Worm (Caenorhabditis elegans) whole organism, young adult: Measurements from ENCODE around the gene ZK1240.1.

ENCODE experiments used
- B0261.1 ChIP-seq: sonication (generic microtip); optimal IDR thresholded peaks from 2 replicates; lab custom pipeline; 2016; ENCODE audit warnings: mild to moderate bottlenecking, missing genetic modification characterization, moderate library complexity, missing compliant biosample characterization
- B0336.3 ChIP-seq: fragments of 200-800 bp; sonication (Bioruptor generic); IDR thresholded peaks from 2 replicates; pipeline ENCODE4 v1.3.6; 2022; ENCODE audit warnings: missing genetic modification characterization, missing compliant biosample characterization
- D2030.7 ChIP-seq: fragments of 200-800 bp; sonication (Bioruptor generic); IDR thresholded peaks from 2 replicates; pipeline ENCODE4 v1.3.6; 2022; ENCODE audit warnings: missing genetic modification reagents, missing genetic modification characterization, missing compliant biosample characterization
- F49E8.2 ChIP-seq: sonication (generic microtip); optimal IDR thresholded peaks from 3 replicates; lab custom pipeline; 2017; ENCODE audit warnings: missing genetic modification characterization, mild to moderate bottlenecking, missing compliant biosample characterization, antibody characterized with exemption, moderate library complexity; ENCODE audit not compliant: insufficient read depth
- F55B11.4 ChIP-seq: sonication (generic microtip); optimal IDR thresholded peaks from 2 replicates; lab custom pipeline; 2016; ENCODE audit warnings: missing compliant biosample characterization, missing genetic modification characterization, borderline replicate concordance; ENCODE audit not compliant: insufficient read depth
- T26A5.8 ChIP-seq: sonication (generic microtip); optimal IDR thresholded peaks from 2 replicates; lab custom pipeline; 2016; ENCODE audit warnings: missing genetic modification characterization, missing compliant biosample characterization
- Y53G8AR.9 ChIP-seq: fragments of 200-800 bp; sonication (Bioruptor generic); conservative IDR thresholded peaks from 2 replicates; pipeline ENCODE4 v1.3.6; 2022; ENCODE audit warnings: missing genetic modification reagents, missing genetic modification characterization, missing compliant biosample characterization
- Y56A3A.18 ChIP-seq: fragments of 200-800 bp; sonication (Bioruptor generic); IDR thresholded peaks from 2 replicates; pipeline ENCODE4 v1.3.6; 2022; ENCODE audit warnings: missing genetic modification reagents, missing genetic modification characterization, missing compliant biosample characterization
- Y79H2A.3 ChIP-seq: fragments of 200-800 bp; sonication (Bioruptor generic); conservative IDR thresholded peaks from 2 replicates; pipeline ENCODE4 v1.3.6; 2022; ENCODE audit warnings: missing genetic modification reagents, missing genetic modification characterization, missing compliant biosample characterization
- ama-1 ChIP-seq, 3 experiments: fragments of 150-350 bp in 1 of 3; sonication (generic microtip) in 2 of 3; optimal IDR thresholded peaks; 2 replicates each; lab custom pipeline; 2014 to 2018; ENCODE audit warnings: missing biosample characterization in 2 of 3, missing genetic modification characterization in 2 of 3, missing genetic modification reagents in 2 of 3
- aptf-3 ChIP-seq: fragments of 200-800 bp; sonication (Bioruptor generic); IDR thresholded peaks from 2 replicates; pipeline ENCODE4 v1.3.6; 2022; ENCODE audit warnings: missing genetic modification characterization, missing compliant biosample characterization
- atf-7 ChIP-seq: sonication (generic microtip); optimal IDR thresholded peaks from 2 replicates; lab custom pipeline; 2017; ENCODE audit warnings: mild to moderate bottlenecking, missing genetic modification characterization, missing compliant biosample characterization
- attf-5 ChIP-seq: fragments of 200-800 bp; sonication (Bioruptor generic); optimal IDR thresholded peaks from 2 replicates; lab custom pipeline; 2018; ENCODE audit warnings: mild to moderate bottlenecking, missing genetic modification characterization, missing compliant biosample characterization
- cebp-2 ChIP-seq: fragments of 200-800 bp; sonication (Bioruptor generic); IDR thresholded peaks from 2 replicates; pipeline ENCODE4 v1.3.6; 2022; ENCODE audit warnings: missing genetic modification characterization, missing compliant biosample characterization
- ceh-100 ChIP-seq: fragments of 200-800 bp; sonication (Bioruptor generic); IDR thresholded peaks from 2 replicates; pipeline ENCODE4 v1.3.6; 2022; ENCODE audit warnings: missing genetic modification reagents, missing genetic modification characterization, missing compliant biosample characterization
- ceh-40 ChIP-seq: fragments of 200-800 bp; sonication (Bioruptor generic); IDR thresholded peaks from 2 replicates; pipeline ENCODE4 v1.3.6; 2022; ENCODE audit warnings: missing genetic modification characterization, missing compliant biosample characterization
- dox-1 ChIP-seq: fragments of 200-800 bp; sonication (Bioruptor generic); IDR thresholded peaks from 2 replicates; pipeline ENCODE4 v1.3.6; 2022; ENCODE audit warnings: missing genetic modification reagents, missing genetic modification characterization, missing compliant biosample characterization
- efl-1 ChIP-seq: fragments of 150-350 bp; optimal IDR thresholded peaks from 2 replicates; lab custom pipeline; 2014; ENCODE audit warnings: missing biosample characterization, missing genetic modification reagents, missing genetic modification characterization
- ets-4 ChIP-seq: fragments of 200-800 bp; sonication (Bioruptor generic); optimal IDR thresholded peaks from 2 replicates; lab custom pipeline; 2018; ENCODE audit warnings: mild to moderate bottlenecking, missing genetic modification characterization, missing compliant biosample characterization
- him-1 ChIP-seq: sonication (generic microtip); optimal IDR thresholded peaks from 2 replicates; lab custom pipeline; 2016; ENCODE audit warnings: missing genotype, missing genetic modification reagents, missing genetic modification characterization, missing compliant biosample characterization
- hsf-1 ChIP-seq: fragments of 200-800 bp; sonication (Bioruptor generic); IDR thresholded peaks from 2 replicates; pipeline ENCODE4 v1.3.6; 2022; ENCODE audit warnings: missing genetic modification reagents, missing genetic modification characterization, missing compliant biosample characterization
- lag-1 ChIP-seq: fragments of 200-800 bp; sonication (Bioruptor generic); IDR thresholded peaks from 2 replicates; pipeline ENCODE4 v1.3.6; 2022; ENCODE audit warnings: missing genetic modification reagents, missing genetic modification characterization, missing compliant biosample characterization
- let-607 ChIP-seq, 2 experiments: fragments of 200-800 bp in 1 of 2; sonication (Bioruptor generic) in 1 of 2; sonication (generic microtip) in 1 of 2; optimal IDR thresholded peaks; 2 replicates each; lab custom pipeline; 2016 to 2018; ENCODE audit warnings: mild to moderate bottlenecking in 2 of 2, missing compliant biosample characterization in 2 of 2, missing genetic modification characterization in 2 of 2, moderate library complexity in 2 of 2, missing genotype in 1 of 2
- lir-1 ChIP-seq: fragments of 200-800 bp; sonication (Bioruptor generic); conservative IDR thresholded peaks from 2 replicates; pipeline ENCODE4 v1.3.6; 2022; ENCODE audit warnings: missing genetic modification reagents, missing genetic modification characterization, missing compliant biosample characterization
- madf-8 ChIP-seq: fragments of 200-800 bp; sonication (Bioruptor generic); conservative IDR thresholded peaks from 2 replicates; pipeline ENCODE4 v1.3.6; 2022; ENCODE audit warnings: missing genetic modification reagents, missing genetic modification characterization, missing compliant biosample characterization
- nhr-120 ChIP-seq: fragments of 200-800 bp; sonication (Bioruptor generic); IDR thresholded peaks from 2 replicates; pipeline ENCODE4 v1.3.6; 2022; ENCODE audit warnings: missing genetic modification characterization, missing compliant biosample characterization
- nhr-80 ChIP-seq: sonication (generic microtip); optimal IDR thresholded peaks from 2 replicates; lab custom pipeline; 2016; ENCODE audit warnings: missing genetic modification characterization, missing compliant biosample characterization
- nhr-90 ChIP-seq: sonication (generic microtip); optimal IDR thresholded peaks from 2 replicates; lab custom pipeline; 2016; ENCODE audit warnings: missing genotype, mild to moderate bottlenecking, missing genetic modification characterization, missing compliant biosample characterization
- pha-4 ChIP-seq: fragments of 150-350 bp; sonication (generic microtip); optimal IDR thresholded peaks from 2 replicates; lab custom pipeline; 2014; ENCODE audit warnings: missing biosample characterization, missing genetic modification reagents, missing genetic modification characterization
- repo-1 ChIP-seq: sonication (generic microtip); optimal IDR thresholded peaks from 2 replicates; lab custom pipeline; 2017; ENCODE audit warnings: mild to moderate bottlenecking, missing genetic modification characterization, missing compliant biosample characterization
- snpc-1.1 ChIP-seq: sonication (generic microtip); optimal IDR thresholded peaks from 2 replicates; lab custom pipeline; 2017; ENCODE audit warnings: missing genetic modification characterization, mild to moderate bottlenecking, missing compliant biosample characterization, antibody characterized with exemption, moderate library complexity, missing genotype, missing genetic modification reagents; ENCODE audit not compliant: insufficient read depth
- unc-130 ChIP-seq: sonication (generic microtip); optimal IDR thresholded peaks from 2 replicates; lab custom pipeline; 2016; ENCODE audit warnings: missing genetic modification reagents, missing genetic modification characterization, missing compliant biosample characterization
- xnd-1 ChIP-seq: sonication (generic microtip); optimal IDR thresholded peaks from 2 replicates; lab custom pipeline; 2016; ENCODE audit warnings: missing genotype, missing genetic modification reagents, missing genetic modification characterization, missing compliant biosample characterization
- ztf-3 ChIP-seq: fragments of 200-800 bp; sonication (Bioruptor generic); optimal IDR thresholded peaks from 2 replicates; lab custom pipeline; 2018; ENCODE audit warnings: mild to moderate bottlenecking, missing genetic modification characterization, missing compliant biosample characterization
- ztf-6 ChIP-seq: fragments of 200-800 bp; sonication (Bioruptor generic); IDR thresholded peaks from 2 replicates; pipeline ENCODE4 v1.3.6; 2022; ENCODE audit warnings: missing genetic modification reagents, missing genetic modification characterization, missing compliant biosample characterization

The ZK1240.1 gene

DNA sequence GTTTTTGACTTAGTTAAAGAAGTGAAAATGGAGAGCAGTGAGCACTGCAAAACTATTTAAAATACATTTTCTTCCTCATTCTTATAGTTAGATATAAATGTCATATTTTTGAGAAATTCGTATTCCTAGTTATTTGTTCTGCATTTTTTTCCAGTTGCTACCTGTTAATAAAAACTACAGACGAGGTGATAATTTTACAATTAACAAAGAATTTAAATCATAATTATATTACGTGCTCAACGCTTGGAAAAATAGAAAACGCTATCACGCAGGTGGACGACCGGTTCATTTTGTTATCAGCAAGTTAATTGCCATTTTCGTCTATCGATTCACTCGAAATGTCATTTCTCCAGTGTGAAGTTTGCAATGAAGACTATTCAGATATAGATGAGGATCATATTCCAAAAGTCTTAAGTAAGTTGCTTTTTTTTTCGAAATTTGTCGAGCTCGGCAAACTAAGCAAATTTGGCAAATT, 11.3 kb upstream of the ZK1240.1 start, which contains the start of the genes ZK1240.5 and ZK1240.9:
TSS of gene ZK1240.5 (minus strand) at position 51 of the 475 bp plus-strand sequence.
TSS of gene ZK1240.9 (plus strand) at position 307 of the 475 bp plus-strand sequence.
- no peak for TF ChIP-seq aptf-3 (GFP tag; lab: Robert Waterston, UW)
- no peak for TF ChIP-seq B0336.3 (GFP tag; lab: Robert Waterston, UW)
- no peak for TF ChIP-seq F55B11.4 (tag; lab: Kevin White, UChicago)
- TF ChIP-seq Y79H2A.3 = no peak
- no peak for TF ChIP-seq snpc-1.1 (tag; lab: Kevin White, UChicago)
- TF ChIP-seq ama-1 (optimal IDR thresholded peaks at IDR 0.05; lab: Kevin White, UChicago) = no peak
- no peak for TF ChIP-seq ama-1 (GFP tag; optimal IDR thresholded peaks at IDR 0.05; lab: Kevin White, UChicago)
- peak; percentile 57 for TF ChIP-seq nhr-80 (tag; lab: Kevin White, UChicago)

DNA sequence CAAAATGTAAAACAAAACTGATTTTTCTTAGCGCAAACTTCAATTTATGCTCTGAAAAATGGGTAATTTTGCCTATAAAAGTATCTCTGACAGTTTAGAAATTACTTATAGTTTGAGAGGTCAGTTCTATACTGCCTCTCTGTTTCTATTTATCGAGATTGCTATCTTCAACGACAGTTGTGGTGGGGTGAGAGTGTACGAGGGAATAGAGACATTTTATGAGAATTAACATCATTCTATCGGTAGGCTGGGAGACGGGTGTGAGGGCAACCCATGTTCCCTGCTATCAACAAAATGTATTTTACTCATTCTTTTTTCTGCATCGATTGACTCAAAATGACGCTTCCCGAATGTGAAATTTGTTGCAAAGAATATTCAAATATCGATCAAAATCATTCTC, 9.1 kb upstream of the ZK1240.1 start, which contains the start of gene ZK1240.3:
TSS of gene ZK1240.3 (plus strand) at position 238 of the 400 bp plus-strand sequence.
- no peak for TF ChIP-seq lag-1 (GFP tag; lab: Robert Waterston, UW)
- no peak for TF ChIP-seq nhr-90 (tag; lab: Kevin White, UChicago)
- TF ChIP-seq ets-4 = peak; percentile 64
- peak; percentile 50 for TF ChIP-seq dox-1
- TF ChIP-seq nhr-80 (tag; lab: Kevin White, UChicago) = peak; percentile 93
- TF ChIP-seq attf-5 (GFP tag; lab: Kevin White, UChicago) = no peak
- TF ChIP-seq, all 124 proteins: peak for 3

DNA sequence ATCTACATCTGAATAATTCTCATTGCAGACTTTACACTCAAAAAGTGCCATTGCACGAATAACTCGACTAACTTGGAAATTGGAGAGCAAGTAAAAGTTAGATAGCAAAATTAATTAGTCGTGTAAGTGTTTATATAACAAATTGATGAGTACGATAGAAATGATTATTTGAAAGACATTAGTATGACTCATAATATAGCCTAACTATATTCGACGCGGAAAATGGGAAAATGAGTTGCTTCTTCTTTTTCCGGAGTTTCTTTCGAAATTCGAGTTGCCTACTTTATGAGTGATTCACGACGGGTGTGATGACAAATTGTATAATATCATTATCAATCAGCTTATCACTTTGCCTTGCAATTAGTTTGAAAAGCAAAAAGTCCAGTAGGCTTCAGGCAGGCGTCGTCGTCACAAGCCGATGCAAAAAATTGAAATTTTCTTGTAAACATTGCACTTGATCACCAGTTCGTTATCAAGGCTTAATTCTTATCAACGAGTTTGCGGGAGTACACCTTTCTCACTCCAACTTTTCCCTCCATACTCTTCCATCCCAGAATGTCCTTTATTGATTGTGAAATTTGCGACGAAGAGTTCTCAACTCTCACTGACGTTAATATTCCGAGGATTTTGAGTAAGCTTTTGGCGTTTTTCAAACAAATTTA, 6.2 kb upstream of the ZK1240.1 start, which contains the start of the genes ZK1240.6 and ZK1240.2:
TSS of gene ZK1240.6 (minus strand) at position 51 of the 662 bp plus-strand sequence.
TSS of gene ZK1240.2 (plus strand) at position 520 of the 662 bp plus-strand sequence.
- no peak for TF ChIP-seq Y56A3A.18 (GFP tag; lab: Robert Waterston, UW)
- no peak for TF ChIP-seq lir-1 (GFP tag; lab: Robert Waterston, UW)
- no peak for TF ChIP-seq atf-7 (tag; lab: Kevin White, UChicago)
- TF ChIP-seq nhr-120 (GFP tag; lab: Robert Waterston, UW) = no peak
- no peak for TF ChIP-seq repo-1 (tag; lab: Kevin White, UChicago)
- TF ChIP-seq pha-4 (tag; lab: Kevin White, UChicago) = no peak
- no peak for TF ChIP-seq ztf-3 (GFP tag; lab: Kevin White, UChicago)
- no peak for TF ChIP-seq ceh-100
- no peak for TF ChIP-seq Y53G8AR.9 (GFP tag; lab: Robert Waterston, UW)
- TF ChIP-seq T26A5.8 = no peak
- TF ChIP-seq nhr-80 (tag; lab: Kevin White, UChicago) = peak; percentile 85
- TF ChIP-seq ets-4 = peak; percentile 58

DNA sequence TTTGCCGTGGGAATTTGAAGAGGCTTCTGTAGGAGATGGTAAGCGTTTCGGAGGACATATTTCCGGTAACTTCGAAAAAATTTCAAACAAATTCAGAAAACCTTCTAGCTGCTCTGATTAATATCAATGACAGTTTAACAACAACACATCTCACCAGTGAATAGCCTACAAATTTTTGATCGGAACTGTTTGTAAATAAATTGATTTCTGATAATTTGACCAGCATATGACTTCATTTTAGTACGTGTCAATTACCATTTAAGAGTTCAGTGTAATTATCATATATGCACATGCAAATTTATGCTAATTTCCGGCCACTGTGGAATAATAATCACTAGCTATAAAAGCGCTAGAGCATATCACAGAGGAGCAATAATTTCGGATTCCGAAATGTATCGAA, 4.2 kb upstream of the ZK1240.1 start, which contains the start of gene ZK1240.11:
TSS of gene ZK1240.11 (plus strand) at position 301 of the 400 bp plus-strand sequence.
- TF ChIP-seq xnd-1 (no peak), let-607 (tag; optimal IDR thresholded peaks at IDR 0.05; lab: Kevin White, UChicago) (no peak), efl-1 (no peak), B0261.1 (tag; lab: Kevin White, UChicago) (no peak), hsf-1 (GFP tag; lab: Robert Waterston, UW) (no peak), nhr-120 (GFP tag; lab: Robert Waterston, UW) (no peak), D2030.7 (GFP tag; lab: Robert Waterston, UW) (no peak), cebp-2 (no peak), unc-130 (GFP tag; lab: Kevin White, UChicago) (no peak), F49E8.2 (tag; lab: Kevin White, UChicago) (no peak), ztf-6 (no peak), madf-8 (no peak), ceh-40 (GFP tag; lab: Robert Waterston, UW) (no peak), him-1 (no peak)
